Worm (Caenorhabditis elegans) whole organism, young adult: ENCODE data around the gene arp-1.

Source experiments
- F22D6.2 ChIP-seq: sonication (generic microtip); optimal IDR thresholded peaks from 2 replicates; lab custom pipeline; 2016; ENCODE audit warnings: mild to moderate bottlenecking, missing genetic modification characterization, missing compliant biosample characterization
- F33H1.4 ChIP-seq: fragments of 200-800 bp; sonication (Bioruptor generic); IDR thresholded peaks from 2 replicates; pipeline ENCODE4 v1.3.6; 2022; ENCODE audit warnings: missing genetic modification reagents, missing genetic modification characterization, missing compliant biosample characterization
- F37B4.10 ChIP-seq: fragments of 200-800 bp; sonication (Bioruptor generic); IDR thresholded peaks from 2 replicates; pipeline ENCODE4 v1.3.6; 2022; ENCODE audit warnings: missing genetic modification characterization, missing compliant biosample characterization
- F39B2.1 ChIP-seq: fragments of 200-800 bp; sonication (Bioruptor generic); IDR thresholded peaks from 2 replicates; pipeline ENCODE4 v1.3.6; 2022; ENCODE audit warnings: missing genetic modification reagents, missing genetic modification characterization, missing compliant biosample characterization
- K12H6.12 ChIP-seq: fragments of 200-800 bp; sonication (Bioruptor generic); optimal IDR thresholded peaks from 2 replicates; lab custom pipeline; 2018; ENCODE audit warnings: mild to moderate bottlenecking, missing genetic modification characterization, missing compliant biosample characterization
- Y79H2A.3 ChIP-seq: fragments of 200-800 bp; sonication (Bioruptor generic); conservative IDR thresholded peaks from 2 replicates; pipeline ENCODE4 v1.3.6; 2022; ENCODE audit warnings: missing genetic modification reagents, missing genetic modification characterization, missing compliant biosample characterization
- akir-1 ChIP-seq: fragments of 200-800 bp; sonication (Bioruptor generic); optimal IDR thresholded peaks from 2 replicates; lab custom pipeline; 2018; ENCODE audit warnings: mild to moderate bottlenecking, missing genetic modification characterization, moderate library complexity, missing compliant biosample characterization
- ama-1 ChIP-seq, 3 experiments: fragments of 150-350 bp in 1 of 3; sonication (generic microtip) in 2 of 3; optimal IDR thresholded peaks; 2 replicates each; lab custom pipeline; 2014 to 2018; ENCODE audit warnings: missing biosample characterization in 2 of 3, missing genetic modification characterization in 2 of 3, missing genetic modification reagents in 2 of 3
- athp-1 ChIP-seq: sonication (generic microtip); optimal IDR thresholded peaks from 2 replicates; lab custom pipeline; 2017; ENCODE audit warnings: mild to moderate bottlenecking, missing genetic modification characterization, missing compliant biosample characterization
- attf-3 ChIP-seq: fragments of 200-800 bp; sonication (Bioruptor generic); conservative IDR thresholded peaks from 2 replicates; pipeline ENCODE4 v1.3.6; 2022; ENCODE audit warnings: missing genetic modification reagents, missing genetic modification characterization, missing compliant biosample characterization
- bed-2 ChIP-seq: fragments of 200-800 bp; sonication (Bioruptor generic); IDR thresholded peaks from 2 replicates; pipeline ENCODE4 v1.3.6; 2022; ENCODE audit warnings: missing genetic modification reagents, missing genetic modification characterization, missing compliant biosample characterization
- cebp-2 ChIP-seq: fragments of 200-800 bp; sonication (Bioruptor generic); IDR thresholded peaks from 2 replicates; pipeline ENCODE4 v1.3.6; 2022; ENCODE audit warnings: missing genetic modification characterization, missing compliant biosample characterization
- ceh-27 ChIP-seq: fragments of 200-800 bp; sonication (Bioruptor generic); optimal IDR thresholded peaks from 2 replicates; lab custom pipeline; 2018; ENCODE audit warnings: mild to moderate bottlenecking, missing genetic modification characterization, moderate library complexity, missing compliant biosample characterization
- ceh-40 ChIP-seq: fragments of 200-800 bp; sonication (Bioruptor generic); IDR thresholded peaks from 2 replicates; pipeline ENCODE4 v1.3.6; 2022; ENCODE audit warnings: missing genetic modification characterization, missing compliant biosample characterization
- efl-1 ChIP-seq: fragments of 150-350 bp; optimal IDR thresholded peaks from 2 replicates; lab custom pipeline; 2014; ENCODE audit warnings: missing biosample characterization, missing genetic modification reagents, missing genetic modification characterization
- egl-18 ChIP-seq: fragments of 200-800 bp; sonication (Bioruptor generic); IDR thresholded peaks from 2 replicates; pipeline ENCODE4 v1.3.6; 2022; ENCODE audit warnings: missing genetic modification reagents, missing genetic modification characterization, missing compliant biosample characterization
- egrh-3 ChIP-seq: fragments of 200-800 bp; sonication (Bioruptor generic); IDR thresholded peaks from 2 replicates; pipeline ENCODE4 v1.3.6; 2022; ENCODE audit warnings: missing genetic modification reagents, missing genetic modification characterization, missing compliant biosample characterization
- ekl-4 ChIP-seq: fragments of 200-800 bp; sonication (Bioruptor generic); IDR thresholded peaks from 2 replicates; pipeline ENCODE4 v1.3.6; 2022; ENCODE audit warnings: missing genetic modification reagents, missing genetic modification characterization, missing compliant biosample characterization
- fkh-3 ChIP-seq: sonication (generic microtip); optimal IDR thresholded peaks from 2 replicates; lab custom pipeline; 2016; ENCODE audit warnings: mild to moderate bottlenecking, missing genetic modification characterization, missing compliant biosample characterization
- gei-17 ChIP-seq: fragments of 200-800 bp; sonication (Bioruptor generic); optimal IDR thresholded peaks from 2 replicates; lab custom pipeline; 2018; ENCODE audit warnings: mild to moderate bottlenecking, missing genetic modification characterization, missing compliant biosample characterization
- hlh-12 ChIP-seq: sonication (generic microtip); optimal IDR thresholded peaks from 2 replicates; lab custom pipeline; 2016; ENCODE audit warnings: missing genetic modification characterization, missing compliant biosample characterization
- lin-35 ChIP-seq, 3 experiments: fragments of 150-350 bp in 2 of 3; sonication (generic microtip) in 1 of 3; optimal IDR thresholded peaks; 2 replicates each; lab custom pipeline; 2014 to 2018; ENCODE audit warnings: missing biosample characterization in 3 of 3, missing genetic modification characterization in 3 of 3, missing genetic modification reagents in 3 of 3
- lin-40 ChIP-seq: sonication (generic microtip); optimal IDR thresholded peaks from 2 replicates; lab custom pipeline; 2016; ENCODE audit warnings: missing genetic modification characterization, mild to moderate bottlenecking, missing compliant biosample characterization, missing genotype, missing genetic modification reagents
- madf-8 ChIP-seq: fragments of 200-800 bp; sonication (Bioruptor generic); conservative IDR thresholded peaks from 2 replicates; pipeline ENCODE4 v1.3.6; 2022; ENCODE audit warnings: missing genetic modification reagents, missing genetic modification characterization, missing compliant biosample characterization
- mes-4 ChIP-seq: sonication (generic microtip); optimal IDR thresholded peaks from 2 replicates; lab custom pipeline; 2016; ENCODE audit warnings: missing genotype, missing genetic modification characterization, missing compliant biosample characterization
- mxl-1 ChIP-seq: sonication (generic microtip); optimal IDR thresholded peaks from 2 replicates; lab custom pipeline; 2016; ENCODE audit warnings: missing genetic modification characterization, missing compliant biosample characterization
- nfya-1 ChIP-seq: sonication (generic microtip); optimal IDR thresholded peaks from 2 replicates; lab custom pipeline; 2017; ENCODE audit warnings: antibody characterized with exemption, missing compliant biosample characterization, missing genetic modification characterization, borderline replicate concordance; ENCODE audit not compliant: insufficient read depth
- nfya-2 ChIP-seq: fragments of 200-800 bp; sonication (Bioruptor generic); IDR thresholded peaks from 2 replicates; pipeline ENCODE4 v1.3.6; 2022; ENCODE audit warnings: missing genetic modification reagents, missing genetic modification characterization, missing compliant biosample characterization
- nhr-179 ChIP-seq: sonication (generic microtip); optimal IDR thresholded peaks from 2 replicates; lab custom pipeline; 2016; ENCODE audit warnings: mild to moderate bottlenecking, missing genetic modification characterization, missing compliant biosample characterization
- nhr-27 ChIP-seq: fragments of 200-800 bp; sonication (Bioruptor generic); optimal IDR thresholded peaks from 2 replicates; lab custom pipeline; 2018; ENCODE audit warnings: mild to moderate bottlenecking, missing genetic modification characterization, moderate library complexity, missing compliant biosample characterization
- pha-4 ChIP-seq: fragments of 150-350 bp; sonication (generic microtip); optimal IDR thresholded peaks from 2 replicates; lab custom pipeline; 2014; ENCODE audit warnings: missing biosample characterization, missing genetic modification reagents, missing genetic modification characterization
- rpc-1 ChIP-seq, 2 experiments: fragments of 150-350 bp in 1 of 2; sonication (generic microtip) in 1 of 2; optimal IDR thresholded peaks; 2 replicates each; lab custom pipeline; 2014 to 2018; ENCODE audit warnings: missing biosample characterization in 1 of 2, missing genetic modification characterization in 1 of 2, missing genetic modification reagents in 1 of 2, missing genotype in 1 of 2
- sea-2 ChIP-seq: fragments of 200-800 bp; sonication (Bioruptor generic); IDR thresholded peaks from 2 replicates; pipeline ENCODE4 v1.3.6; 2022; ENCODE audit warnings: missing genetic modification characterization, missing compliant biosample characterization
- tlf-1 ChIP-seq: fragments of 200-800 bp; sonication (Bioruptor generic); optimal IDR thresholded peaks from 2 replicates; lab custom pipeline; 2018; ENCODE audit warnings: mild to moderate bottlenecking, missing genetic modification characterization, missing compliant biosample characterization
- unc-130 ChIP-seq: sonication (generic microtip); optimal IDR thresholded peaks from 2 replicates; lab custom pipeline; 2016; ENCODE audit warnings: missing genetic modification reagents, missing genetic modification characterization, missing compliant biosample characterization
- unc-62 ChIP-seq: fragments of 150-350 bp; optimal IDR thresholded peaks from 2 replicates; lab custom pipeline; 2014; ENCODE audit warnings: missing biosample characterization, missing genetic modification reagents, missing genetic modification characterization

Gene arp-1

DNA sequence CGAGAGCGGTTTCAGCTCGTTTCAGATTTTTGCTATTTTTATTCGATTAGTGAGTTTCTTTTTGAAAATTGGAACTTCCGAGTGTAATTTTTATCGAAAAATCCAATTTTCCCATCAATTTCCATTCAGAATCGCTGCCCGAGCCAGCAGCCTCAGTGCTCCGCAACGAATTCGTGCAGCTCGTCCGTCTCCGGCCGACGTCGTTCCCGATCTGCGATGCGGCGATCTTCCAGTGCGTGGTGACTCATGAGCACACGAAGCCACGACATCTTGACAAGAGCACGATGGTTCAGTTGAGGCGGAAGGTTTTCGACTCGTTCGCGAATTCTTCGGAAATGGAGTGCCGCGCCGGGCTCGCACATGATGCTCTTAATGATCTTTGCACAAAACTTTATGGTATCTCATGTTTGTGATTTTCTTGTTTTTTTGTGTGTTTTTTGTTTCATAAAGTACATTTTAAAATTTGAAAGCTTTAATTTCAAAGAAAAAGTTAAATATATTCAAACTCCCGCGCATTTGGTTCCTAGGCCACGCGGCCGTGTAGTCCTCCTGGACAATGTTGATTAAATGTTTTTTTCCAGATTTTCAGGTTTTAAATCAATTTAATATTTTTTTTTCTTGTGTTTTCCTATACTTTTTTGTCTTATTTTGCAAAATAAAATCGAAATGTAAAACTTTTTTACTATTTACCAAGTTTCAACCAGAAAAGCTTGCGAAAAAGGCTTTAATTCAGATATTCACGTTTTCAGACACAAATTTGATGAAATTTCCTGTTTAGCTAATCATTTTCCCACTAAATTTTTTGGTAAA is 30.8 kb upstream of the arp-1 start (continued):
- peak; percentile 65 for TF ChIP-seq efl-1 (GFP tag; lab: Kevin White, UChicago)
- TF ChIP-seq egrh-3 (GFP tag; lab: Robert Waterston, UW), result 0 out of 2 replicates have a peak, but pooled peaks have one; percentile 11
- TF ChIP-seq pha-4, result no peak
- peak; percentile 61 for TF ChIP-seq unc-130 (GFP tag; lab: Kevin White, UChicago)
- TF ChIP-seq unc-62 (GFP tag; lab: Kevin White, UChicago), result no peak
- TF ChIP-seq lin-35 (GFP tag; optimal IDR thresholded peaks at IDR 0.05; lab: Kevin White, UChicago), result peak in 1 of 3 experiments; percentile 77
- TF ChIP-seq mxl-1 (tag; lab: Kevin White, UChicago), result no peak
- no peak for TF ChIP-seq athp-1 (tag; lab: Kevin White, UChicago)
- no peak for TF ChIP-seq akir-1 (GFP tag; lab: Kevin White, UChicago)
- TF ChIP-seq mes-4 (tag; lab: Kevin White, UChicago), result no peak
- TF ChIP-seq ceh-27, result peak; percentile 47
- TF ChIP-seq ama-1 (optimal IDR thresholded peaks at IDR 0.05; lab: Kevin White, UChicago), result no peak
- TF ChIP-seq ama-1 (GFP tag; optimal IDR thresholded peaks at IDR 0.05; lab: Kevin White, UChicago), result no peak
- 0 out of 2 replicates have a peak, but pooled peaks have one; percentile 21 for TF ChIP-seq ceh-40 (GFP tag; lab: Robert Waterston, UW)
- TF ChIP-seq fkh-3 (tag; lab: Kevin White, UChicago), result no peak
- TF ChIP-seq egl-18, result no peak
- TF ChIP-seq nhr-179, result no peak
- no peak for TF ChIP-seq rpc-1 (optimal IDR thresholded peaks at IDR 0.05; lab: Kevin White, UChicago)
- no peak for TF ChIP-seq rpc-1 (tag; optimal IDR thresholded peaks at IDR 0.05; lab: Kevin White, UChicago)
- TF ChIP-seq F33H1.4 (GFP tag; lab: Robert Waterston, UW), result peak; percentile 32
- TF ChIP-seq hlh-12 (tag; lab: Kevin White, UChicago), result no peak
- no peak for TF ChIP-seq nhr-27
- no peak for TF ChIP-seq F22D6.2
- TF ChIP-seq nfya-1 (tag; lab: Kevin White, UChicago), result no peak
- no peak for TF ChIP-seq lin-40 (tag; lab: Kevin White, UChicago)
- no peak for TF ChIP-seq cebp-2
- TF ChIP-seq nfya-2 (GFP tag; lab: Robert Waterston, UW), result no peak
- TF ChIP-seq tlf-1 (GFP tag; lab: Kevin White, UChicago), result no peak
- TF ChIP-seq ekl-4, result no peak

- TF ChIP-seq attf-3 (GFP tag; lab: Robert Waterston, UW) (peak; percentile 84), F22D6.2 (no peak)
Measured at ce11 chrII:15089896-15090230, 30.2 kb upstream of the arp-1 start, which contains the start of gene Y53F4B.21. Y53F4B.21 (plus strand) TSS chrII:15090180.

DNA sequence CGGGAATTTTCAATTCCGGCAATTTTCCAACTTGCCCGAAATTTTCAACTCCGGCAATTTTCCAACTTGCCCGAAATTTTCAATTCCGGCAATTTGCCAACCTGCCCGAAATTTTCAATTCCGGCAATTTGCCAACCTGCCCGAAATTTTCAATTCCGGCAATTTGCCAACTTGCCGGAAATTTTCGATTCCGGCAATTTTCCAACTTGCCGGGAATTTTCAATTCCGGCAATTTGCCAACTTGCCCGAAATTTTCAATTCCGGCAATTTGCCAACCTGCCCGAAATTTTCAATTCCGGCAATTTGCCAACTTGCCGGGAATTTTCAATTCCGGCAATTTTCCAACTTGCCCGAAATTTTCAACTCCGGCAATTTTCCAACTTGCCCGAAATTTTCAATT is 23.8 kb upstream of the arp-1 start:
- TF ChIP-seq bed-2, result 0 out of 2 replicates have a peak, but pooled peaks have one; percentile 39

- TF ChIP-seq F39B2.1 (GFP tag; lab: Robert Waterston, UW), result no peak
- TF ChIP-seq F37B4.10 (GFP tag; lab: Robert Waterston, UW), result 0 out of 2 replicates have a peak, but pooled peaks have one; percentile 42
- no peak for TF ChIP-seq madf-8 (GFP tag; lab: Robert Waterston, UW)
- TF ChIP-seq K12H6.12 (tag; lab: Kevin White, UChicago), result no peak
- no peak for TF ChIP-seq gei-17
- no peak for TF ChIP-seq Y79H2A.3 (GFP tag; lab: Robert Waterston, UW)
- no peak for TF ChIP-seq unc-130 (GFP tag; lab: Kevin White, UChicago)
- TF ChIP-seq sea-2 (GFP tag; lab: Robert Waterston, UW), result no peak
Measured at ce11 chrII:15107184-15107583, 12.9 kb upstream of the arp-1 start.
